Worm (Caenorhabditis elegans) whole organism, young adult: ENCODE measurements around the gene F21D5.9.

Experiments
- B0336.3 ChIP-seq: fragments of 200-800 bp; sonication (Bioruptor generic); IDR thresholded peaks from 2 replicates; pipeline ENCODE4 v1.3.6; 2022; ENCODE audit warnings: missing genetic modification characterization, missing compliant biosample characterization
- C17E4.6 ChIP-seq: fragments of 200-800 bp; sonication (Bioruptor generic); IDR thresholded peaks from 2 replicates; pipeline ENCODE4 v1.3.6; 2022; ENCODE audit warnings: missing genetic modification reagents, missing genetic modification characterization, missing compliant biosample characterization
- F22D6.2 ChIP-seq: sonication (generic microtip); optimal IDR thresholded peaks from 2 replicates; lab custom pipeline; 2016; ENCODE audit warnings: mild to moderate bottlenecking, missing genetic modification characterization, missing compliant biosample characterization
- F23B12.7 ChIP-seq: sonication (generic microtip); optimal IDR thresholded peaks from 2 replicates; lab custom pipeline; 2017; ENCODE audit warnings: missing genetic modification characterization, mild to moderate bottlenecking, missing compliant biosample characterization, antibody characterized with exemption, moderate library complexity; ENCODE audit not compliant: insufficient read depth
- F33H1.4 ChIP-seq: fragments of 200-800 bp; sonication (Bioruptor generic); IDR thresholded peaks from 2 replicates; pipeline ENCODE4 v1.3.6; 2022; ENCODE audit warnings: missing genetic modification reagents, missing genetic modification characterization, missing compliant biosample characterization
- F39B2.1 ChIP-seq: fragments of 200-800 bp; sonication (Bioruptor generic); IDR thresholded peaks from 2 replicates; pipeline ENCODE4 v1.3.6; 2022; ENCODE audit warnings: missing genetic modification reagents, missing genetic modification characterization, missing compliant biosample characterization
- F55B11.4 ChIP-seq: sonication (generic microtip); optimal IDR thresholded peaks from 2 replicates; lab custom pipeline; 2016; ENCODE audit warnings: missing compliant biosample characterization, missing genetic modification characterization, borderline replicate concordance; ENCODE audit not compliant: insufficient read depth
- K11D2.4 ChIP-seq: fragments of 200-800 bp; sonication (Bioruptor generic); IDR thresholded peaks from 2 replicates; pipeline ENCODE4 v1.3.6; 2022; ENCODE audit warnings: missing genetic modification reagents, missing genetic modification characterization, missing compliant biosample characterization
- T07F8.4 ChIP-seq: sonication (generic microtip); optimal IDR thresholded peaks from 2 replicates; lab custom pipeline; 2016; ENCODE audit warnings: mild to moderate bottlenecking, missing genetic modification characterization, moderate library complexity, missing compliant biosample characterization
- Y56A3A.18 ChIP-seq: fragments of 200-800 bp; sonication (Bioruptor generic); IDR thresholded peaks from 2 replicates; pipeline ENCODE4 v1.3.6; 2022; ENCODE audit warnings: missing genetic modification reagents, missing genetic modification characterization, missing compliant biosample characterization
- Y79H2A.3 ChIP-seq: fragments of 200-800 bp; sonication (Bioruptor generic); conservative IDR thresholded peaks from 2 replicates; pipeline ENCODE4 v1.3.6; 2022; ENCODE audit warnings: missing genetic modification reagents, missing genetic modification characterization, missing compliant biosample characterization
- athp-1 ChIP-seq: sonication (generic microtip); optimal IDR thresholded peaks from 2 replicates; lab custom pipeline; 2017; ENCODE audit warnings: mild to moderate bottlenecking, missing genetic modification characterization, missing compliant biosample characterization
- attf-5 ChIP-seq: fragments of 200-800 bp; sonication (Bioruptor generic); optimal IDR thresholded peaks from 2 replicates; lab custom pipeline; 2018; ENCODE audit warnings: mild to moderate bottlenecking, missing genetic modification characterization, missing compliant biosample characterization
- ccch-3 ChIP-seq: fragments of 200-800 bp; sonication (Bioruptor generic); optimal IDR thresholded peaks from 2 replicates; lab custom pipeline; 2018; ENCODE audit warnings: mild to moderate bottlenecking, missing genetic modification characterization, missing compliant biosample characterization
- ceh-27 ChIP-seq: fragments of 200-800 bp; sonication (Bioruptor generic); optimal IDR thresholded peaks from 2 replicates; lab custom pipeline; 2018; ENCODE audit warnings: mild to moderate bottlenecking, missing genetic modification characterization, moderate library complexity, missing compliant biosample characterization
- ceh-79 ChIP-seq: sonication (generic microtip); optimal IDR thresholded peaks from 2 replicates; lab custom pipeline; 2017; ENCODE audit warnings: mild to moderate bottlenecking, missing genetic modification characterization, missing compliant biosample characterization
- egl-18 ChIP-seq: fragments of 200-800 bp; sonication (Bioruptor generic); IDR thresholded peaks from 2 replicates; pipeline ENCODE4 v1.3.6; 2022; ENCODE audit warnings: missing genetic modification reagents, missing genetic modification characterization, missing compliant biosample characterization
- fkh-3 ChIP-seq: sonication (generic microtip); optimal IDR thresholded peaks from 2 replicates; lab custom pipeline; 2016; ENCODE audit warnings: mild to moderate bottlenecking, missing genetic modification characterization, missing compliant biosample characterization
- gei-17 ChIP-seq: fragments of 200-800 bp; sonication (Bioruptor generic); optimal IDR thresholded peaks from 2 replicates; lab custom pipeline; 2018; ENCODE audit warnings: mild to moderate bottlenecking, missing genetic modification characterization, missing compliant biosample characterization
- him-1 ChIP-seq: sonication (generic microtip); optimal IDR thresholded peaks from 2 replicates; lab custom pipeline; 2016; ENCODE audit warnings: missing genotype, missing genetic modification reagents, missing genetic modification characterization, missing compliant biosample characterization
- hlh-12 ChIP-seq: sonication (generic microtip); optimal IDR thresholded peaks from 2 replicates; lab custom pipeline; 2016; ENCODE audit warnings: missing genetic modification characterization, missing compliant biosample characterization
- hmg-1.2 ChIP-seq: fragments of 200-800 bp; sonication (Bioruptor generic); IDR thresholded peaks from 2 replicates; pipeline ENCODE4 v1.3.6; 2022; ENCODE audit warnings: missing genetic modification reagents, missing genetic modification characterization, missing compliant biosample characterization
- hmg-20 ChIP-seq: fragments of 200-800 bp; sonication (Bioruptor generic); IDR thresholded peaks from 2 replicates; pipeline ENCODE4 v1.3.6; 2022; ENCODE audit warnings: missing genetic modification reagents, missing genetic modification characterization, missing compliant biosample characterization
- hrde-1 ChIP-seq: sonication (generic microtip); optimal IDR thresholded peaks from 2 replicates; lab custom pipeline; 2016; ENCODE audit warnings: missing genetic modification characterization, mild to moderate bottlenecking, missing compliant biosample characterization, moderate library complexity, missing genotype, missing genetic modification reagents, borderline replicate concordance
- hsf-1 ChIP-seq: fragments of 200-800 bp; sonication (Bioruptor generic); IDR thresholded peaks from 2 replicates; pipeline ENCODE4 v1.3.6; 2022; ENCODE audit warnings: missing genetic modification reagents, missing genetic modification characterization, missing compliant biosample characterization
- lsl-1 ChIP-seq: fragments of 200-800 bp; sonication (Bioruptor generic); optimal IDR thresholded peaks from 2 replicates; lab custom pipeline; 2018; ENCODE audit warnings: mild to moderate bottlenecking, missing genetic modification characterization, moderate library complexity, missing compliant biosample characterization
- madf-10 ChIP-seq: sonication (generic microtip); optimal IDR thresholded peaks from 2 replicates; lab custom pipeline; 2016; ENCODE audit warnings: mild to moderate bottlenecking, missing genetic modification characterization, missing compliant biosample characterization
- mel-28 ChIP-seq: sonication (generic microtip); optimal IDR thresholded peaks from 2 replicates; lab custom pipeline; 2016; ENCODE audit warnings: borderline replicate concordance, mild to moderate bottlenecking, missing genetic modification characterization, missing compliant biosample characterization
- nfyb-1 ChIP-seq: fragments of 200-800 bp; sonication (Bioruptor generic); IDR thresholded peaks from 2 replicates; pipeline ENCODE4 v1.3.6; 2022; ENCODE audit warnings: missing genetic modification reagents, missing genetic modification characterization, missing compliant biosample characterization
- nhr-179 ChIP-seq: sonication (generic microtip); optimal IDR thresholded peaks from 2 replicates; lab custom pipeline; 2016; ENCODE audit warnings: mild to moderate bottlenecking, missing genetic modification characterization, missing compliant biosample characterization
- nhr-80 ChIP-seq: sonication (generic microtip); optimal IDR thresholded peaks from 2 replicates; lab custom pipeline; 2016; ENCODE audit warnings: missing genetic modification characterization, missing compliant biosample characterization
- rpc-1 ChIP-seq, 2 experiments: fragments of 150-350 bp in 1 of 2; sonication (generic microtip) in 1 of 2; optimal IDR thresholded peaks; 2 replicates each; lab custom pipeline; 2014 to 2018; ENCODE audit warnings: missing biosample characterization in 1 of 2, missing genetic modification characterization in 1 of 2, missing genetic modification reagents in 1 of 2, missing genotype in 1 of 2
- snpc-1.1 ChIP-seq: sonication (generic microtip); optimal IDR thresholded peaks from 2 replicates; lab custom pipeline; 2017; ENCODE audit warnings: missing genetic modification characterization, mild to moderate bottlenecking, missing compliant biosample characterization, antibody characterized with exemption, moderate library complexity, missing genotype, missing genetic modification reagents; ENCODE audit not compliant: insufficient read depth
- sptf-2 ChIP-seq: fragments of 200-800 bp; sonication (Bioruptor generic); optimal IDR thresholded peaks from 2 replicates; lab custom pipeline; 2018; ENCODE audit warnings: mild to moderate bottlenecking, missing genetic modification characterization, missing compliant biosample characterization
- tlf-1 ChIP-seq: fragments of 200-800 bp; sonication (Bioruptor generic); optimal IDR thresholded peaks from 2 replicates; lab custom pipeline; 2018; ENCODE audit warnings: mild to moderate bottlenecking, missing genetic modification characterization, missing compliant biosample characterization
- ztf-18 ChIP-seq: sonication (generic microtip); optimal IDR thresholded peaks from 2 replicates; lab custom pipeline; 2016; ENCODE audit warnings: missing genotype, mild to moderate bottlenecking, missing genetic modification characterization, missing compliant biosample characterization
- ztf-3 ChIP-seq: fragments of 200-800 bp; sonication (Bioruptor generic); optimal IDR thresholded peaks from 2 replicates; lab custom pipeline; 2018; ENCODE audit warnings: mild to moderate bottlenecking, missing genetic modification characterization, missing compliant biosample characterization
- ztf-6 ChIP-seq: fragments of 200-800 bp; sonication (Bioruptor generic); IDR thresholded peaks from 2 replicates; pipeline ENCODE4 v1.3.6; 2022; ENCODE audit warnings: missing genetic modification reagents, missing genetic modification characterization, missing compliant biosample characterization

F21D5.9 gene

ce11 chrIV:8761896-8762295, 38.1 kb downstream of the F21D5.9 start, which contains the start of the genes F20C5.11 and klp-11:
TSS of gene F20C5.11 (minus strand) at chrIV:8761996.
TSS of gene klp-11 (minus strand) at chrIV:8762066.
- TF ChIP-seq ccch-3 (GFP tag; lab: Kevin White, UChicago) (no peak), tlf-1 (GFP tag; lab: Kevin White, UChicago) (no peak), ceh-79 (tag; lab: Kevin White, UChicago) (no peak), hrde-1 (tag; lab: Kevin White, UChicago) (no peak), nhr-179 (tag; lab: Kevin White, UChicago) (no peak), ztf-6 (GFP tag; lab: Robert Waterston, UW) (no peak), hsf-1 (GFP tag; lab: Robert Waterston, UW) (no peak), C17E4.6 (no peak), K11D2.4 (GFP tag; lab: Robert Waterston, UW) (no peak), hlh-12 (no peak)

ce11 chrIV:8762471-8762870, 38.7 kb downstream of the F21D5.9 start:
- TF ChIP-seq ceh-79 (tag; lab: Kevin White, UChicago) (no peak), Y79H2A.3 (GFP tag; lab: Robert Waterston, UW) (no peak), hmg-1.2 (peak; percentile 60; the same call in 1 of the 2 replicates), madf-10 (tag; lab: Kevin White, UChicago) (peak; percentile 88), nfyb-1 (GFP tag; lab: Robert Waterston, UW) (no peak), ceh-27 (no peak), athp-1 (no peak), F33H1.4 (GFP tag; lab: Robert Waterston, UW) (no peak), B0336.3 (GFP tag; lab: Robert Waterston, UW) (no peak)

- TF ChIP-seq hrde-1 (tag; lab: Kevin White, UChicago), result no peak
- no peak for TF ChIP-seq hlh-12
- TF ChIP-seq T07F8.4 (tag; lab: Kevin White, UChicago), result no peak
- no peak for TF ChIP-seq egl-18 (GFP tag; lab: Robert Waterston, UW)
- no peak for TF ChIP-seq ztf-18 (tag; lab: Kevin White, UChicago)
- TF ChIP-seq F39B2.1 (GFP tag; lab: Robert Waterston, UW), result no peak
- no peak for TF ChIP-seq sptf-2 (GFP tag; lab: Kevin White, UChicago)
- TF ChIP-seq F22D6.2 (tag; lab: Kevin White, UChicago), result no peak
- TF ChIP-seq gei-17 (GFP tag; lab: Kevin White, UChicago), result no peak
- TF ChIP-seq lsl-1 (GFP tag; lab: Kevin White, UChicago), result no peak
- no peak for TF ChIP-seq F23B12.7
- TF ChIP-seq nhr-80, result no peak
- TF ChIP-seq ztf-6 (GFP tag; lab: Robert Waterston, UW), result no peak
- TF ChIP-seq snpc-1.1 (tag; lab: Kevin White, UChicago), result no peak
- no peak for TF ChIP-seq Y79H2A.3 (GFP tag; lab: Robert Waterston, UW)
- TF ChIP-seq, all 124 proteins: peak for 0
Measured at ce11 chrIV:8764567-8764966, 40.7 kb downstream of the F21D5.9 start, which contains the start of gene cdc-50.B. TSS of gene cdc-50.B (plus strand) at chrIV:8764867.

ce11 chrIV:8769539-8769938, 45.7 kb downstream of the F21D5.9 start, which contains the start of gene F20C5.5:
TSS of gene F20C5.5 (minus strand) at chrIV:8769639.
- TF ChIP-seq F55B11.4 (tag; lab: Kevin White, UChicago) (no peak), rpc-1 (optimal IDR thresholded peaks at IDR 0.05; lab: Kevin White, UChicago) (no peak), rpc-1 (tag; optimal IDR thresholded peaks at IDR 0.05; lab: Kevin White, UChicago) (no peak), fkh-3 (tag; lab: Kevin White, UChicago) (no peak), attf-5 (GFP tag; lab: Kevin White, UChicago) (no peak), Y56A3A.18 (GFP tag; lab: Robert Waterston, UW) (no peak), hmg-20 (GFP tag; lab: Robert Waterston, UW) (no peak), mel-28 (tag; lab: Kevin White, UChicago) (no peak), ztf-3 (GFP tag; lab: Kevin White, UChicago) (no peak), him-1 (no peak)
